Worm (Caenorhabditis elegans): ENCODE results near the gene Y82E9BR.6.
"Not testable (repeated sequence)": the region's sequence is repeated elsewhere in the genome, so short reads cannot be mapped to it uniquely, and the experiment has no call there.

Gene Y82E9BR.6

DNA sequence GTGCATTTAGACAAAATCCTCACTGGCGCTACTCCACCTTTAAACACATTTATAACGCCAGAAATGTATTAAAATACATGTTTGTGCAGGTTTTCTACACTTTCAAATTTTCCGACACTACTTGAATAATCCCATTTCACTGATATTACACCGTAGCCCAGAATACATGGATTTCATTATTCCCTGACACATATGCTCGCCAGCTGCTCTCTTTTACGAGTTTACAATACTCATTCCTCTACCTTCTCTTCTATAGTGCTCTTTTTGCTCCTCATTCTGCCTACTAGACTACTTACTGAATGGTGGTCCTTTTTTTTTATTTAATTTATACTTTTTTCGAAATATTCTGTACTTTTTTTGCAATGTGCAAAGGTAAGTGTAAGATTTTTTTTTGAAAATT is 8.5 kb upstream of the Y82E9BR.6 start:
- TF ChIP-seq W03F9.2 (tag; optimal IDR thresholded peaks at IDR 0.05) (no peak), him-1 (tag; optimal IDR thresholded peaks at IDR 0.05) (no peak), dao-5 (tag; optimal IDR thresholded peaks at IDR 0.05) (no peak)

DNA sequence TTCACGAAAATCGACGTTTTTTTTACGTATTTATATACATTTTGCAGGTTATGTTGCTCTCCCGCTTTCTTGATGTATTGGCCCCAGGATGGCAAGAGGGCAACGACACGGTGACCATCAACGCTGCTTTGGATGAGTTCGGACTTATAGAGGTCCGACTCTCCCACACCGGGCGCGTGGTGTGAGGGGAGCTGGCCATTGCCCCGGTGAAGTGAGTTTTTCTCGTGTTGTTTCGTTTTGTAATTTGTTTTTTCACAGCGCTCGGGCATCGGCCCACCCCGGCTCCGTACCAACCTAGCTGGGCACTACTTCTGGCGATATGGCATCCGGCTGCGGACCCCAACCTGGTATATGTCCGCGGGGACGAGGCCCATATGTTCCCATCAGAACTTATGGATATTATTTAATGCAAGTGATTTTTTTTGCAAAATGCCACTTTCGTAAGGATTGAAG is 6.6 kb upstream of the Y82E9BR.6 start, which contains the start of gene Y82E9BR.20:
TSS of gene Y82E9BR.20 (plus strand) at position 51 of the 453 bp plus-strand sequence.
- TF ChIP-seq dao-5 (tag; optimal IDR thresholded peaks at IDR 0.05) (no peak), him-1 (tag; optimal IDR thresholded peaks at IDR 0.05) (no peak), W03F9.2 (tag; optimal IDR thresholded peaks at IDR 0.05) (no peak)

ce11 chrIII:1375491-1375890 is 5.5 kb upstream of the Y82E9BR.6 start, which contains the start of gene Y82E9BR.10:
Gene Y82E9BR.10, minus strand, starts transcription at chrIII:1375591.
- not testable (repeated sequence) for TF ChIP-seq him-1, W03F9.2, dao-5 (tag; optimal IDR thresholded peaks at IDR 0.05)

ce11 chrIII:1377903-1378302 is 3.1 kb upstream of the Y82E9BR.6 start, which contains the start of gene pals-40:
Gene pals-40, minus strand, starts transcription at chrIII:1378003.
- TF ChIP-seq W03F9.2, him-1, dao-5 (tag; optimal IDR thresholded peaks at IDR 0.05): not testable (repeated sequence)

- TF ChIP-seq dao-5 (tag; optimal IDR thresholded peaks at IDR 0.05) (no peak), W03F9.2 (tag; optimal IDR thresholded peaks at IDR 0.05) (no peak), him-1 (tag; optimal IDR thresholded peaks at IDR 0.05) (no peak)
Measured at ce11 chrIII:1383483-1383882, 2.5 kb downstream of the Y82E9BR.6 start.

DNA sequence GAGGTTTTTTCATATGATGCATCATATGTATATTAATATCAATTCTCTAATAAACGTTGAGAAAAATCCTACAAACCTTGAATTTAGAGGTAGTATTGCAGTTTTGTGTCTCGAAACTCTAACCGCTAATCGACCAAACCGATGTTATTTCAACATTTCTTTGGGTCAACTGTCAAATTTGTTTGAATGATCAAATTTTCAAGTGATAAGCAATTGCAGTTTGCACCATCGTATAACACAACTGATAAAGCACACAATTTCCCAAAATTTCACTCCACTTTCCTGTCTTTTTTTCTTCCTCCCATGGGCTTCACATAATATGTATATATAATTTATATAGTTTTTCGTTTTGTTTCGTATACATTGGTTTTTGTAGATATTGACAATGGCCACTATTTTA is 3.1 kb downstream of the Y82E9BR.6 start, which contains the start of the genes fbxa-138 and Y82E9BR.5:
TSS of gene fbxa-138 (minus strand) at position 161 of the 400 bp plus-strand sequence.
TSS of gene Y82E9BR.5 (plus strand) at position 279 of the 400 bp plus-strand sequence.
- no peak for TF ChIP-seq him-1 (tag; optimal IDR thresholded peaks at IDR 0.05)
- no peak for TF ChIP-seq W03F9.2 (tag; optimal IDR thresholded peaks at IDR 0.05)
- TF ChIP-seq dao-5 (tag; optimal IDR thresholded peaks at IDR 0.05): no peak

DNA sequence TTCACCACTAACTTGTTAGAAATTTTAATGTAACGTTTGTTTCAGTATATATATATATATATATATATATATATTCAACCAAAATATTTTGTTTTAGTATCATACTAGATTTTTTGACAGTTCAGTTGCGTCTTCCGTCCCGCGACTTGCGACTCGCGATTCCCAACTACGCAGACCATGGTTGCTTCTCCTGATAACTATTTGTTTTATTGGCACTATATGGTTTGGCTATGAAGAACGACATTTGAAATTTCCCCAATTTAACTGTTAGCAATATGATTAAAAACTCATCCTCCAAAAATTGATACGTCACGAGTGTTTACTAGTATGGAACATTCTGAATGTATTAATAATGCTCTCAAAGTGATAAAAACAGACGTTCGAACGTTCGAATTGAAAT is 3.7 kb downstream of the Y82E9BR.6 start:
- TF ChIP-seq him-1 (tag; optimal IDR thresholded peaks at IDR 0.05): no peak
- no peak for TF ChIP-seq W03F9.2 (tag; optimal IDR thresholded peaks at IDR 0.05)
- no peak for TF ChIP-seq dao-5 (tag; optimal IDR thresholded peaks at IDR 0.05)

DNA sequence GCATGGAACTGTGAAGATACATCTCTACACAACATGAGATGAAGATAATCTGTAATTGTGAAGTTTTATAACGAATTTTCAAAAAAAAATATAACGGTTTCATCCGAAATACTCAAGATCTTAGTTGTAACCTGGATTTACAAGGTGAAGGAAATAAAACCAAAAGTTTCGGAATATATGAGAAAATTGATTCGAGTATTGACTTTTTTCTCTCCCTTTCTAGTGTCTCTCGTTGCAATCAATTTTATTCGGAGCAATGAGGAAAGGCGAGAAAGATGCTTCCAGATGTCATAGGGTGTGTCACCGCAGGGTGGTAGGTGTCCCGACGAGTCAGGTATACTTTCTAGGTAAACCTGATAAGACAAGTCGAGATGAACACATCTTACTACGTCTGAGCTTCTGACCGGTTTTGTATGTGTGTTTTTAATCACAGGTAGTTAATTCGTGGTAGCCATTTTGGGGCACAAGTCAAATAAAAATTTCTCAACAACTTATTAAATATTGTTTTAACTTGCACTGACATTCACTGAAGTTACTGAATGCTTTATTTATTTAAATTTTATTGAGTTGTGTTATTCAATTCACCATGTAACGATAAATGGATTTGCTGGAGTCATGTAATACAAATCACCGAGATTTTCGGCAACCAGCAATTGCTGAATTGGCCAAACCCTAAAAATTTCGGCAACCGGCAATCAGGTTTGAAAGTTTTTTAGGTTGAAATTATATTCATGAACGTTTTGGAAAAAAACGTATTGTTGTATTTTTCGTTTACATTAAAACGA is 7.4 kb downstream of the Y82E9BR.6 start, which contains the start of gene pals-20:
TSS of gene pals-20 (minus strand) at position 51 of the 785 bp plus-strand sequence.
- TF ChIP-seq him-1 (tag; optimal IDR thresholded peaks at IDR 0.05): no peak
- no peak for TF ChIP-seq W03F9.2 (tag; optimal IDR thresholded peaks at IDR 0.05)
- no peak for TF ChIP-seq dao-5 (tag; optimal IDR thresholded peaks at IDR 0.05)

DNA sequence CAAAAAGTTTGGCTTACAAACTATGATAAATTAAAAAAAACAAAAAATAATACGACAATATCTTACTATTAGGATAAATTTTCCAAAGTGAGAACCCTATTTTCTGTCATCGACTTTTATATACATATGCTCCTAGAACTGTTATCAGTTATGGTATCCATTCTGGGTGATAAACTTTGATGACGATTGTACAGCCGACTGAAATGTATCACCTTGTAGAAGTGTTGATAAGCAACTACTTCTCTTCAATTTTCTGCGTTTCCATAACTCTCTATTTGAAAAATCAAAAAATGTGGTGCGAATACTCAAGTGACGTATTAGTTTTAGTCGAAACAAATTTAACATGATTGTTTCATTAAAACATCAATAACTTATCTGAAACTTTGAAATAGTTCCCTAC is 9.0 kb downstream of the Y82E9BR.6 start:
- TF ChIP-seq dao-5 (tag; optimal IDR thresholded peaks at IDR 0.05) (no peak), him-1 (tag; optimal IDR thresholded peaks at IDR 0.05) (no peak), W03F9.2 (tag; optimal IDR thresholded peaks at IDR 0.05) (no peak)

ce11 chrIII:1391752-1392151 is 10.7 kb downstream of the Y82E9BR.6 start, which contains the start of gene pals-17:
Gene pals-17, minus strand, starts transcription at chrIII:1391852.
- no peak for TF ChIP-seq him-1 (tag; optimal IDR thresholded peaks at IDR 0.05)
- TF ChIP-seq dao-5 (tag; optimal IDR thresholded peaks at IDR 0.05): no peak
- no peak for TF ChIP-seq W03F9.2 (tag; optimal IDR thresholded peaks at IDR 0.05)

DNA sequence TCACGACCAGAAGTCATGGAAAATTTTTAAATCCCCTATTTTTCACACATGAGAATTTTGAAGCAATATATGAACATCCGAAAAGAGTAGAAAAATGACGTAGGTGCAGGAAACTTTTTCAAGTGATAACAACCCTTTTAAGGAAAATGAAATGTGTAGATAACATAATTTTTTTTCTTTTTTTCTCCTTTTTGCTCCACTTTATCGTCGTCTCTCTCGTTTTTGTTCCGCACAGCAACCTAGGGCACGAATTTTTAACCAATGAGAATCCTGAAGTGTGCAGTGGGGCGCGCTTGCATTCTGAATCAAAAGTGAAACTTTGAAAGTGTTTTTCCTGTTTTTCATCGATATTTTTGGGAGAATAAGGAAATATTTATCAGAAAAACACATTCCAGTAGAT is 11.7 kb downstream of the Y82E9BR.6 start:
- no peak for TF ChIP-seq him-1 (tag; optimal IDR thresholded peaks at IDR 0.05)
- no peak for TF ChIP-seq dao-5 (tag; optimal IDR thresholded peaks at IDR 0.05)
- TF ChIP-seq W03F9.2 (tag; optimal IDR thresholded peaks at IDR 0.05): no peak

- TF ChIP-seq him-1 (tag; optimal IDR thresholded peaks at IDR 0.05) (no peak), W03F9.2 (tag; optimal IDR thresholded peaks at IDR 0.05) (no peak), dao-5 (tag; optimal IDR thresholded peaks at IDR 0.05) (no peak)
Measured at ce11 chrIII:1395355-1395754, 14.3 kb downstream of the Y82E9BR.6 start.

DNA sequence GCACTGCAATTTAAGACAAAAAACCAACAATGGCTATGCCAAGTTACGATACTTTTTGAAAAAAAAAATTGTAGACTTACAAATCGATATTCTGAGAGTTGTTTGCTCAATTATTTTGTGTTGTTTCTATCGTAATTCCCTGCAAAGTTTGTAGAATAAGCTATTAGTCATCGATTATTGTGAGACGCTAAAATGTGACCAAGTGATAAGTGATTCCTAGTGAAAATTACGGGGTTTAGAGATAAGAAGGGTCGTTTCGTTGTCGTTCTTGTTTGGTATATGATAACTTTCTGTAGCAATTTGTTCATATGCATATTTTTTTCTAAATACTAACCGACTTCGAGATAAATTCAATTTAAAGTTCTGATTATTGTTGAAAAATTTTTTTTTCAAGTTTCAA is 17.2 kb downstream of the Y82E9BR.6 start:
- no peak for TF ChIP-seq W03F9.2 (tag; optimal IDR thresholded peaks at IDR 0.05)
- no peak for TF ChIP-seq dao-5 (tag; optimal IDR thresholded peaks at IDR 0.05)
- TF ChIP-seq him-1 (tag; optimal IDR thresholded peaks at IDR 0.05): no peak

DNA sequence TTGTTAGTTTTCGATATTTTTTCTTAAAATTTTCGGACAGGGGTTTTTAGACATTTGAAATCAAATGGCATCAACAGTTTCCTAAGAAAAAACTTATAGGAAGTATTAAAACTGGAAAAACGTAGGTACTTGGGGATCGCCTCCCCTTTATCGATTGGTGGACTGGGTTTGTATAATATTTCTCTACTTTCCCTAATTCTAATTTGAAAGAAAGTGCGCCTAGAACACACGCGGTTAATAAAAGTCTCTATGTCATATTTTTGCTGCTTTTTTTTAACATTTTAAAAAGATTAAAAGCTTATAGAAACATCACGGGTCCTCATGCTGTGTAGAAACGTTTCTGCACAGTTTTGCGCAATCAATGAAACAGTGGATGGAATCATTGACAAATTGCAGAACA is 18.6 kb downstream of the Y82E9BR.6 start, which contains the start of gene pals-16:
TSS of gene pals-16 (plus strand) at position 301 of the 400 bp plus-strand sequence.
- TF ChIP-seq W03F9.2 (tag; optimal IDR thresholded peaks at IDR 0.05) (no peak), dao-5 (tag; optimal IDR thresholded peaks at IDR 0.05) (no peak), him-1 (tag; optimal IDR thresholded peaks at IDR 0.05) (no peak)

Measured in whole organism, L4/young adult.